Worm (Caenorhabditis elegans) whole organism, late embryonic: ENCODE data around the gene F49F1.17.

Experiments
- ama-1 ChIP-seq: fragments of 150-350 bp; optimal IDR thresholded peaks from 2 replicates; lab custom pipeline; 2014
- ceh-18 ChIP-seq: sonication (generic microtip); optimal IDR thresholded peaks from 2 replicates; lab custom pipeline; 2016; ENCODE audit warnings: missing genetic modification characterization, missing compliant biosample characterization
- ceh-45 ChIP-seq: fragments of 200-800 bp; sonication (Bioruptor generic); IDR thresholded peaks from 2 replicates; pipeline ENCODE4 v1.3.6; 2022; ENCODE audit warnings: missing genetic modification reagents, missing genetic modification characterization, missing compliant biosample characterization
- dmd-4 ChIP-seq: sonication (generic microtip); optimal IDR thresholded peaks from 2 replicates; lab custom pipeline; 2016; ENCODE audit warnings: borderline replicate concordance, missing genetic modification characterization, missing compliant biosample characterization
- elt-2 ChIP-seq: sonication (generic microtip); optimal IDR thresholded peaks from 2 replicates; lab custom pipeline; 2016; ENCODE audit warnings: missing genetic modification reagents, missing genetic modification characterization, missing compliant biosample characterization
- pha-4 ChIP-seq: fragments of 150-350 bp; optimal IDR thresholded peaks from 2 replicates; lab custom pipeline; 2018; ENCODE audit warnings: missing biosample characterization, missing genetic modification reagents, missing genetic modification characterization
- ref-2 ChIP-seq: sonication (generic microtip); optimal IDR thresholded peaks from 2 replicates; lab custom pipeline; 2016; ENCODE audit warnings: missing genetic modification characterization, missing compliant biosample characterization
- unc-3 ChIP-seq, 2 experiments: fragments of 200-800 bp in 1 of 2; sonication (Bioruptor generic) in 1 of 2; sonication (generic microtip) in 1 of 2; conservative IDR thresholded peaks in 1 of 2; optimal IDR thresholded peaks in 1 of 2; 2 replicates each; pipeline versions ENCODE4 v1.3.6 to Lab custom; 2016 to 2022; ENCODE audit warnings: missing compliant biosample characterization in 2 of 2, missing genetic modification characterization in 2 of 2, missing genetic modification reagents in 1 of 2

DNA sequence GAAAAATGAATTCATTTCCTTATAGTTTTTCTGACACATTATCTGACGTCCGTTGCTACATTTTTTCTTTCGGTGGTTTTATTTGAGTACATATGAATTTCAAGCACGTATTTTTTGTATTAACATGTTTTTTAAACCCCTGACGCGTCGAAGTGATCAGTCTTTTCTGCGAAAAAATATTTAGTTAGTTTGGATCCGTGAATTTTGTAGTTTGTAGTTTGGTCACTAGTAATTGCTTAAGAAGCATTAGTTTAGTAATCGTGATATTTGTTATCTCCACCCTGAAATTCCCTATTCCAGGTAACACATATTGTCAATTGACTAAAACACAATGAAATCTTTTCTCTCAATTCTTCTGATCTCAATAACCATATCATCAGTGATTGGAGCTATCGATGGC is 26.9 kb downstream of the F49F1.17 start, which contains the start of gene C35B1.7:
- TF ChIP-seq ama-1 (lab: Kevin White, UChicago) (no peak), ref-2 (tag; lab: Kevin White, UChicago) (no peak), elt-2 (tag; lab: Kevin White, UChicago) (no peak), dmd-4 (tag; lab: Kevin White, UChicago) (no peak), unc-3 (GFP tag; conservative IDR thresholded peaks at IDR 0.05; lab: Robert Waterston, UW) (no peak), unc-3 (tag; optimal IDR thresholded peaks at IDR 0.05; lab: Kevin White, UChicago) (no peak), ceh-45 (GFP tag; lab: Robert Waterston, UW) (no peak), pha-4 (tag; lab: Kevin White, UChicago) (no peak), ceh-18 (tag; lab: Kevin White, UChicago) (no peak)
